Worm (Caenorhabditis elegans) whole organism, L1 larva: ENCODE results near the gene F09E10.5.

Source experiments
- ceh-63 ChIP-seq: fragments of 200-800 bp; sonication (Bioruptor generic); optimal IDR thresholded peaks from 2 replicates; lab custom pipeline; 2018; ENCODE audit warnings: mild to moderate bottlenecking, missing genetic modification characterization, missing compliant biosample characterization
- egl-27 ChIP-seq, 2 experiments: fragments of 150-350 bp in 1 of 2; sonication (generic microtip); optimal IDR thresholded peaks; 3 replicates each; lab custom pipeline; 2017 to 2018; ENCODE audit warnings: missing biosample characterization in 2 of 2, missing genetic modification characterization in 2 of 2, missing genetic modification reagents in 2 of 2
- sptf-1 ChIP-seq: fragments of 150-350 bp; optimal IDR thresholded peaks from 2 replicates; lab custom pipeline; 2014; ENCODE audit warnings: missing biosample characterization, missing genetic modification characterization
- tlp-1 ChIP-seq: fragments of 150-350 bp; optimal IDR thresholded peaks from 2 replicates; lab custom pipeline; 2014; ENCODE audit warnings: missing biosample characterization, missing genetic modification characterization
- unc-30 ChIP-seq: sonication (generic microtip); optimal IDR thresholded peaks from 2 replicates; lab custom pipeline; 2017; ENCODE audit warnings: missing biosample characterization, missing genetic modification characterization
- unc-62 ChIP-seq: fragments of 150-350 bp; optimal IDR thresholded peaks from 2 replicates; lab custom pipeline; 2014; ENCODE audit warnings: missing biosample characterization, missing genetic modification reagents, missing genetic modification characterization

DNA sequence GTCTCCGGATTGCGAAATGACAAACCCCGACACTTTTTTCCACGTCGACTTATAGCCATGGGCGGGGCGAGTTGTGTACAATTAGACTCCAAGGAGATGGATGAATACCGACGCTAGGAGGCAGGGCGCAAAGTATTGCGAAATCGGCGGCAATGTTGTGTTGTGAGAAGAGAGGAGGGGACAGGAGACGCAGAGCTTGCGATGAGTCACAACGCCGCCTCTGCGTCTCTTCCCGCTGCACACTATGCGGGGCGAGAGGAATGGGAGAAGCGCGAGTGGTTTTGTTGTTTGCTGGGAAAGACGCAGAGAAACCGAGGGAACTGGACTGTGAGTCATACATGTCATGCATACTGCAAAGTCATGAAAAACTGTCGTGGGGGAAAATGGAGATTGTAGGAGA, 39.8 kb downstream of the F09E10.5 start:
- TF ChIP-seq ceh-63 (no peak), egl-27 (tag; optimal IDR thresholded peaks at IDR 0.05; lab: Kevin White, UChicago) (peak; percentile 55 to 81), sptf-1 (tag; lab: Kevin White, UChicago) (no peak), unc-62 (GFP tag; lab: Kevin White, UChicago) (no peak), unc-30 (tag; lab: Kevin White, UChicago) (no peak), tlp-1 (no peak)
